Fruit fly (Drosophila melanogaster) whole organism, wandering third instar larva: ENCODE results near the gene CG6006.

Source experiments
- Abd-B ChIP-seq: fragments of >200 bp; optimal IDR thresholded peaks from 2 replicates; lab custom pipeline; 2017; ENCODE audit warnings: missing biosample characterization, missing genetic modification characterization
- CG32264 ChIP-seq: fragments of 200-800 bp; sonication (Bioruptor generic); optimal IDR thresholded peaks from 2 replicates; lab custom pipeline; 2016; ENCODE audit warnings: missing biosample characterization, missing genetic modification characterization
- CG9705 ChIP-seq: fragments of 200-800 bp; sonication (Bioruptor generic); optimal IDR thresholded peaks from 2 replicates; lab custom pipeline; 2018; ENCODE audit warnings: missing biosample characterization, mild to moderate bottlenecking, missing genetic modification characterization
- CrebA ChIP-seq: fragments of 200-800 bp; sonication (Bioruptor generic); optimal IDR thresholded peaks from 2 replicates; lab custom pipeline; 2016; ENCODE audit warnings: missing biosample characterization, mild to moderate bottlenecking, missing genetic modification characterization, borderline replicate concordance
- Dfd ChIP-seq: fragments of >200 bp; optimal IDR thresholded peaks from 2 replicates; lab custom pipeline; 2017; ENCODE audit warnings: missing biosample characterization, missing genetic modification characterization
- Dif ChIP-seq: fragments of 200-275, 200-300 bp; sonication (Bioruptor generic); optimal IDR thresholded peaks from 2 replicates; lab custom pipeline; 2018; ENCODE audit warnings: missing biosample characterization, missing genetic modification characterization; ENCODE audit not compliant: partially characterized antibody
- GATAd ChIP-seq: sonication (Bioruptor generic); optimal IDR thresholded peaks from 2 replicates; lab custom pipeline; 2016; ENCODE audit warnings: missing biosample characterization, missing genetic modification characterization
- HLH106 ChIP-seq: fragments of 200-800 bp; optimal IDR thresholded peaks from 3 replicates; lab custom pipeline; 2019; ENCODE audit warnings: missing biosample characterization, mild to moderate bottlenecking, missing genetic modification characterization, moderate library complexity
- Hnf4 ChIP-seq: fragments of 200-800 bp; sonication (Bioruptor generic); optimal IDR thresholded peaks from 2 replicates; lab custom pipeline; 2016; ENCODE audit warnings: missing biosample characterization, mild to moderate bottlenecking, missing genetic modification characterization
- Hr78 ChIP-seq: fragments of >200 bp; optimal IDR thresholded peaks from 2 replicates; lab custom pipeline; 2017; ENCODE audit warnings: missing biosample characterization, missing genetic modification characterization
- Hr83 ChIP-seq: fragments of 200-300 bp; sonication (Bioruptor generic); optimal IDR thresholded peaks from 2 replicates; lab custom pipeline; 2016; ENCODE audit warnings: missing biosample characterization, mild to moderate bottlenecking, missing genetic modification characterization, moderate library complexity; ENCODE audit not compliant: poor library complexity, severe bottlenecking
- Jra ChIP-seq: sonication (Bioruptor generic); optimal IDR thresholded peaks from 2 replicates; lab custom pipeline; 2016; ENCODE audit warnings: missing biosample characterization, missing genetic modification characterization
- Mio ChIP-seq: sonication (Bioruptor generic); optimal IDR thresholded peaks from 2 replicates; lab custom pipeline; 2016; ENCODE audit warnings: missing biosample characterization, missing genetic modification characterization
- Myc ChIP-seq: fragments of >200 bp; optimal IDR thresholded peaks from 2 replicates; lab custom pipeline; 2017
- N ChIP-seq: fragments of >200 bp; optimal IDR thresholded peaks from 2 replicates; lab custom pipeline; 2018; ENCODE audit warnings: missing biosample characterization, missing external identifiers, missing genetic modification characterization
- OdsH ChIP-seq: fragments of 200-800 bp; sonication (Bioruptor generic); optimal IDR thresholded peaks from 2 replicates; lab custom pipeline; 2016; ENCODE audit warnings: missing biosample characterization, mild to moderate bottlenecking, missing genetic modification characterization
- Rel ChIP-seq, 2 experiments: fragments of 200-800 bp; sonication (Bioruptor generic) in 1 of 2; optimal IDR thresholded peaks; 2 replicates in 1 of 2; 3 replicates in 1 of 2; lab custom pipeline; 2016 to 2019; ENCODE audit warnings: mild to moderate bottlenecking in 2 of 2, missing biosample characterization in 2 of 2, missing genetic modification characterization in 2 of 2, moderate library complexity in 1 of 2
- Sp1 ChIP-seq: fragments of 200-800 bp; sonication (Bioruptor generic); optimal IDR thresholded peaks from 3 replicates; lab custom pipeline; 2019; ENCODE audit warnings: missing biosample characterization, mild to moderate bottlenecking, missing genetic modification characterization, moderate library complexity
- Vsx2 ChIP-seq: fragments of 200-300, 225-300 bp; sonication (Bioruptor generic); optimal IDR thresholded peaks from 2 replicates; lab custom pipeline; 2018; ENCODE audit warnings: missing biosample characterization, missing genetic modification characterization; ENCODE audit not compliant: partially characterized antibody
- br ChIP-seq: fragments of 200-800 bp; sonication (Bioruptor generic); optimal IDR thresholded peaks from 2 replicates; lab custom pipeline; 2016; ENCODE audit warnings: missing biosample characterization, missing genetic modification characterization
- brk ChIP-seq: fragments of 200-800 bp; sonication (Bioruptor generic); optimal IDR thresholded peaks from 2 replicates; lab custom pipeline; 2016; ENCODE audit warnings: missing biosample characterization, mild to moderate bottlenecking, missing genetic modification characterization
- dl ChIP-seq, 2 experiments: fragments of 175-275, 200-275 bp in 1 of 2; fragments of 200-275 bp in 1 of 2; sonication (Bioruptor generic); optimal IDR thresholded peaks; lab custom pipeline; 2018; ENCODE audit warnings: mild to moderate bottlenecking in 2 of 2, missing biosample characterization in 2 of 2, missing genetic modification characterization in 2 of 2, moderate library complexity in 2 of 2; ENCODE audit not compliant: partially characterized antibody in 2 of 2, insufficient read depth in 1 of 2
- dmrt93B ChIP-seq: fragments of 200-800 bp; sonication (Bioruptor generic); optimal IDR thresholded peaks from 2 replicates; lab custom pipeline; 2018; ENCODE audit warnings: missing biosample characterization, mild to moderate bottlenecking, missing genetic modification characterization
- dsf ChIP-seq: sonication (Bioruptor generic); optimal IDR thresholded peaks from 2 replicates; lab custom pipeline; 2016; ENCODE audit warnings: missing biosample characterization, missing genetic modification characterization, borderline replicate concordance
- ey ChIP-seq: fragments of 200-800 bp; sonication (Bioruptor generic); optimal IDR thresholded peaks from 2 replicates; lab custom pipeline; 2016; ENCODE audit warnings: missing biosample characterization, missing genetic modification characterization
- foxo ChIP-seq, 2 experiments: fragments of 200-800 bp; sonication (Bioruptor generic); optimal IDR thresholded peaks; 2 replicates in 1 of 2; 3 replicates in 1 of 2; lab custom pipeline; 2016 to 2017; ENCODE audit warnings: missing biosample characterization in 2 of 2, missing genetic modification characterization in 2 of 2
- fru ChIP-seq: fragments of 200-800 bp; sonication (Bioruptor generic); optimal IDR thresholded peaks from 3 replicates; lab custom pipeline; 2016; ENCODE audit warnings: missing biosample characterization, mild to moderate bottlenecking, missing genetic modification characterization
- h ChIP-seq: fragments of 200-800 bp; sonication (Bioruptor generic); optimal IDR thresholded peaks from 3 replicates; lab custom pipeline; 2016; ENCODE audit warnings: missing biosample characterization, mild to moderate bottlenecking, missing genetic modification characterization
- lola ChIP-seq: fragments of >200 bp; optimal IDR thresholded peaks from 2 replicates; lab custom pipeline; 2017; ENCODE audit warnings: missing biosample characterization, missing genetic modification characterization
- pan ChIP-seq: fragments of >200 bp; optimal IDR thresholded peaks from 2 replicates; lab custom pipeline; 2017
- psq ChIP-seq: fragments of 200-800 bp; sonication (Bioruptor generic); optimal IDR thresholded peaks from 3 replicates; lab custom pipeline; 2017; ENCODE audit warnings: missing biosample characterization, mild to moderate bottlenecking, missing genetic modification characterization, moderate library complexity
- rgr ChIP-seq: fragments of 200-800 bp; sonication (Bioruptor generic); optimal IDR thresholded peaks from 3 replicates; lab custom pipeline; 2016; ENCODE audit warnings: missing biosample characterization, mild to moderate bottlenecking, missing genetic modification characterization
- sage ChIP-seq: fragments of 200-800 bp; sonication (Bioruptor generic); optimal IDR thresholded peaks from 2 replicates; lab custom pipeline; 2016; ENCODE audit warnings: missing biosample characterization, mild to moderate bottlenecking, missing genetic modification characterization
- sv ChIP-seq: fragments of 200-800 bp; sonication (Bioruptor generic); optimal IDR thresholded peaks from 3 replicates; lab custom pipeline; 2016; ENCODE audit warnings: missing biosample characterization, missing genetic modification characterization
- tai ChIP-seq: sonication (Bioruptor generic); optimal IDR thresholded peaks from 2 replicates; lab custom pipeline; 2016; ENCODE audit warnings: missing biosample characterization, missing genetic modification characterization
- usp ChIP-seq: fragments of >200 bp; optimal IDR thresholded peaks from 2 replicates; lab custom pipeline; 2017; ENCODE audit warnings: missing biosample characterization, missing genetic modification characterization
- woc ChIP-seq: sonication (Bioruptor generic); optimal IDR thresholded peaks from 2 replicates; lab custom pipeline; 2016; ENCODE audit warnings: missing biosample characterization, mild to moderate bottlenecking, missing genetic modification characterization

Gene CG6006

DNA sequence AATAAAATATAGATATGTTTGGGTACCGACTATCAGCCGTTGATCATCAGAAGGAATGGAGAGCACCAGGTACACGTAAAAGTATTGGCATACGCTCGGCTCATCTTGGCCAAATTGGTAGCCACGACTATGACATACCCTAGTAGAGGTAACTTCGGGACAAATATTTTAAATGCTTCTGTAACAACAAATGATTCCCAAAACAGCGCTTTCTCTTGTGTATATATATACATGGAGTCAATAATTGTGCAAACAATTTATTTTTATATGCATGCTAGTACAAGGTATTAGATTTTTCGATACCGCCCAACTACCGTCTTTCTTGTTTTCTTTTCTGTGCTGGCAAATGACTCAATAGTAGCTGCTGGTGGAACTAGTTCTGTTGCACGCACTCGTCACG is 35.3 kb upstream of the CG6006 start:
- TF ChIP-seq HLH106 (tag; lab: Kevin White, UChicago): no peak
- no peak for TF ChIP-seq Dif (GFP tag; lab: Kevin White, UChicago)
- no peak for TF ChIP-seq GATAd
- TF ChIP-seq fru (GFP tag; lab: Kevin White, UChicago): no peak
- no peak for TF ChIP-seq Sp1 (GFP tag; lab: Kevin White, UChicago)
- no peak for TF ChIP-seq Abd-B (GFP tag; lab: Kevin White, UChicago)
- no peak for TF ChIP-seq dmrt93B (GFP tag; lab: Kevin White, UChicago)
- no peak for TF ChIP-seq sv
- TF ChIP-seq Dfd: no peak
- TF ChIP-seq CG9705 (GFP tag; lab: Kevin White, UChicago): no peak
- TF ChIP-seq usp (GFP tag; lab: Kevin White, UChicago): no peak
- TF ChIP-seq h (GFP tag; lab: Kevin White, UChicago): no peak
- no peak for TF ChIP-seq Mio (GFP tag; lab: Kevin White, UChicago)
- no peak for TF ChIP-seq ey (GFP tag; lab: Kevin White, UChicago)
- TF ChIP-seq dl (GFP tag; optimal IDR thresholded peaks at IDR 0.05; lab: Kevin White, UChicago; ENCODE audit: insufficient read depth in 1 of 2, partially characterized antibody in 2 of 2): no peak
- no peak for TF ChIP-seq foxo (GFP tag; optimal IDR thresholded peaks at IDR 0.05; lab: Kevin White, UChicago)
- TF ChIP-seq brk (GFP tag; lab: Kevin White, UChicago): no peak

DNA sequence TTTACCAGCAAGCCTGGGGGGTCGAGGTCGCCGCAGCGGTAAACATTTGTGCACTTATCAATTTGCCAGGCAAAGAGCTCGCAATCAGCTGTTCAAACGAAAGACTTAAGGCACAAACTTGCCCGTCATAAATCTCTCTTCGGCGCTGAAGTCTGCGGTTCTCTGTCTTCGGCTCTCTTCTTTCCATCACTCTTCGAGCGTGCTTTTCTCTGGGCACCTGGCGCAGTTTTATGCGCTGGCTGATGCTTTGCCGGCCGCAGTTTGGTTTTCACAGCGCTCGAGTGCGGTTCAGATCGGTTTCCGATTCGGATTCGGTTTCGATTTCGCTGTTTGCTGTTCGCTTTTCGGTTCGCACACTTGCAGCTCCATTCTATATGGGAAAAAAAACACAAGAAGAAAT is 26.3 kb upstream of the CG6006 start:
- TF ChIP-seq Hr83: peak; percentile 20
- TF ChIP-seq Dfd: no peak
- no peak for TF ChIP-seq CrebA (GFP tag; lab: Kevin White, UChicago)
- peak in 1 of 2 experiments; percentile 45 for TF ChIP-seq dl (GFP tag; optimal IDR thresholded peaks at IDR 0.05; lab: Kevin White, UChicago; ENCODE audit: insufficient read depth in 1 of 2, partially characterized antibody in 2 of 2)
- TF ChIP-seq Vsx2: peak; percentile 27
- TF ChIP-seq lola (GFP tag; lab: Kevin White, UChicago): no peak
- no peak for TF ChIP-seq HLH106 (tag; lab: Kevin White, UChicago)

DNA sequence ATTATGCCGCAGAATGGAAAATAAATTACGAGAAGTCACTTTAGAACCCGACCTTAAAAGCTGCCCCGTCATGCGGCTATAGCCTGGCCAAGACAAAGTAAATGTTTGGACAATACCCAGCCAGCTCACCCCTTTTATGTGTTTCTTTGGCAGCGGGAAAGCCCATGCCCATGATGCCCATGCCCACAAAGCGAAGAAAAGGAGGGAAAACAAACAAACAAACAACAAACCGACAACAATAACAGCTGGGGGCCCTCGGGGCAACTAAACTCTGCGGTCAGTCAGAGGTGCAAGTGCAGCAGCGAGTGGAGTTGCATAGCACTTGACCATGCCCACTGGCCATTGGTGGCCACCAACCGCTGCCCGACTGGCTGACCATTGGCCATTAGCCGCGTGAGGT is 19.2 kb upstream of the CG6006 start:
- TF ChIP-seq Hnf4 (GFP tag; lab: Kevin White, UChicago) (no peak), tai (no peak), br (no peak), CG9705 (GFP tag; lab: Kevin White, UChicago) (no peak), Hr83 (no peak), Dif (GFP tag; lab: Kevin White, UChicago) (no peak), Jra (GFP tag; lab: Kevin White, UChicago) (no peak), OdsH (GFP tag; lab: Kevin White, UChicago) (no peak), pan (no peak)
- TF ChIP-seq, all 38 proteins: peak for 0

DNA sequence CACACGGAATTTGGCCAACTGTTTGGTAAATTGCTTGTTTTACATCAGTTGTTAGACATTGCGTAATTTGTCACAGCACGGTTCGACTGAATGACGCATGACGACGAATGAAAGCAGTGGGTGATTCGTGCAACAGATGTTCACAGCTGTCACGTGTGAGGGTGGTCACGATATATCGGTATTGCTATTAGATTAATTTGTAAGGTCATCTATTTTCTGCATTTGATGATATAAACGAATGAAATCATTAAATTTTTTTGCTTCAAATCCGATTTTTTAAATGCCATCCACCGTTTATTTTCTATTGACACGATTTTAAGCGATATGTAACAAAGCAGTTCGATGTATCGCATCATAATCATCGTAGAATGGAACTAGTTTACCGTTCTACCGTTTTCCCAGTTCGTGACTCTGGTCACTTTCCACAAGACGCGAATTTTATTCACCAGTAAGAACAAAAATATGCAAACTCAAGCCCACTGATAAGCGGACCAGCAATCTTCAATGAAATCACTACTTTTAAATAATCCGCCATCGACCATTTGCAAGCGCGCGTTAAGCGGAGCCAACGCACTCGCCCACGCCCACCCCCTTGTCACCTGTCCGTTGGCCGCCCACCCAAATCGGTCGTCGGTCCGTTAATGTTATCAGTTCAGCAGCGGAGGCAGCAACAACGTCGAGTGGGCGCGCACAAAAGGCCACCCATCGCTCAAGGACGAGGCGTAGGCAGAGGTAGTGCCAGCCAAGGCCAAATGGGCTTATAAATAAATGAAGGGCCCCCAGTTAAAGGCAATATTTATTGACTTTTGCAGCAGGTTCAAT is 7.9 kb upstream of the CG6006 start, which contains the start of the genes Mic26-27 and CG5916:
TSS of gene Mic26-27 (minus strand) at position 224 of the 822 bp plus-strand sequence.
TSS of gene CG5916 (plus strand) at position 398 of the 822 bp plus-strand sequence.
- peak; percentile 35 for TF ChIP-seq CG9705 (GFP tag; lab: Kevin White, UChicago)
- TF ChIP-seq Myc (lab: Kevin White, UChicago): peak; percentile 76
- TF ChIP-seq Abd-B (GFP tag; lab: Kevin White, UChicago): no peak
- peak; percentile 25 for TF ChIP-seq HLH106 (tag; lab: Kevin White, UChicago)
- peak; percentile 56 for TF ChIP-seq GATAd
- no peak for TF ChIP-seq tai
- TF ChIP-seq ey (GFP tag; lab: Kevin White, UChicago): peak; percentile 29
- peak; percentile 100 for TF ChIP-seq Dif (GFP tag; lab: Kevin White, UChicago)
- no peak for TF ChIP-seq usp (GFP tag; lab: Kevin White, UChicago)
- peak; percentile 54 for TF ChIP-seq dmrt93B (GFP tag; lab: Kevin White, UChicago)
- TF ChIP-seq pan: no peak
- peak; percentile 90 for TF ChIP-seq Jra (GFP tag; lab: Kevin White, UChicago)
- TF ChIP-seq N: no peak
- peak; percentile 75 for TF ChIP-seq rgr (GFP tag; lab: Kevin White, UChicago)
- peak; percentile 20 for TF ChIP-seq psq (GFP tag; lab: Kevin White, UChicago)
- TF ChIP-seq Dfd: no peak
- peak; percentile 69 for TF ChIP-seq woc (GFP tag; lab: Kevin White, UChicago)
- TF ChIP-seq sv: peak; percentile 74
- peak; percentile 100 for TF ChIP-seq Vsx2
- TF ChIP-seq Hnf4 (GFP tag; lab: Kevin White, UChicago): no peak
- peak; percentile 59 for TF ChIP-seq fru (GFP tag; lab: Kevin White, UChicago)
- TF ChIP-seq dl (GFP tag; optimal IDR thresholded peaks at IDR 0.05; lab: Kevin White, UChicago; ENCODE audit: insufficient read depth in 1 of 2, partially characterized antibody in 2 of 2): peak; percentile 99 to 100
- peak; percentile 70 for TF ChIP-seq Hr83
- no peak for TF ChIP-seq CrebA (GFP tag; lab: Kevin White, UChicago)
- no peak for TF ChIP-seq dsf
- TF ChIP-seq lola (GFP tag; lab: Kevin White, UChicago): no peak
- TF ChIP-seq sage (GFP tag; lab: Kevin White, UChicago): no peak
- peak in 1 of 2 experiments; percentile 64 for TF ChIP-seq foxo (GFP tag; optimal IDR thresholded peaks at IDR 0.05; lab: Kevin White, UChicago)
- TF ChIP-seq brk (GFP tag; lab: Kevin White, UChicago): no peak
- no peak for TF ChIP-seq Mio (GFP tag; lab: Kevin White, UChicago)
- peak; percentile 34 for TF ChIP-seq br
- TF ChIP-seq CG32264 (GFP tag; lab: Kevin White, UChicago): peak; percentile 33
- no peak for TF ChIP-seq Hr78 (GFP tag; lab: Kevin White, UChicago)
- TF ChIP-seq Rel (GFP tag; optimal IDR thresholded peaks at IDR 0.05; lab: Kevin White, UChicago): no peak
- no peak for TF ChIP-seq Rel (tag; optimal IDR thresholded peaks at IDR 0.05; lab: Kevin White, UChicago)
